Worm (Caenorhabditis elegans): ENCODE results near the gene T14B4.5.

- no peak for TF ChIP-seq T22C8.4 (GFP tag; IDR thresholded peaks at IDR 0.05)
- TF ChIP-seq tab-1 (GFP tag; IDR thresholded peaks at IDR 0.05): no peak
- no peak for TF ChIP-seq klf-2 (GFP tag; conservative IDR thresholded peaks at IDR 0.05)
- TF ChIP-seq cog-1 (tag; optimal IDR thresholded peaks at IDR 0.05): no peak
These were observed 4.3 kb upstream of the T14B4.5 start, which contains the start of the genes dpy-10 and T14B4.19 for ce11 chrII:6712177-6712981.

Measured in whole organism, midembryonic.